Worm (Caenorhabditis elegans): ENCODE data around the gene C14A4.13.

Gene C14A4.13

DNA sequence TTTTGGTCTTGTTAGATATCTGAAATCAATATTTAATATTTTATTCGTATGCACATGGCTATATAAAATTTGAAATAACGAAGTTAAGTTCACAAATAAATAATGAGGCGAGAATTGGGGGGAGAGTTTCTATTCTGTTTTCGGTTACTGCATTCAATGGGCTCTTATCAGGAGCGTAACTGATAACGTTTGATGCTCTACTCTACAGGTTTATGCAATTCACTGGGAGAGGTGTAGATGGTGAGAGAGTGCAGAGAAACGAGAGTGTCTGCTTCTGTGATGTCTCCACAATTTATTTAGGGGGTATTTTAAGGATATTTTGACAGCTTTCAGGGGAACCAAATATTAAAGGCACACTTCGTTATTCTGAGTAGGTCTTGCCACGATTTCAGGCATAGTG, 23.5 kb upstream of the C14A4.13 start, which contains the start of gene C14A4.6:
Gene C14A4.6, minus strand, starts transcription at position 19 of the 400 bp plus-strand sequence.
- TF ChIP-seq snpc-4 (tag; optimal IDR thresholded peaks at IDR 0.05) (no peak), hlh-1 (tag; optimal IDR thresholded peaks at IDR 0.05) (no peak), unc-62 (GFP tag; optimal IDR thresholded peaks at IDR 0.05) (no peak), pha-4 (tag; optimal IDR thresholded peaks at IDR 0.05) (no peak), lsy-2 (tag; optimal IDR thresholded peaks at IDR 0.05) (no peak), flh-1 (GFP tag; optimal IDR thresholded peaks at IDR 0.05) (no peak), nhr-28 (tag; optimal IDR thresholded peaks at IDR 0.05) (no peak), cnd-1 (tag; optimal IDR thresholded peaks at IDR 0.05) (no peak), nhr-2 (tag; optimal IDR thresholded peaks at IDR 0.05) (no peak), unc-120 (tag; optimal IDR thresholded peaks at IDR 0.05; ENCODE audit: poor library complexity, severe bottlenecking) (no peak), lin-32 (GFP tag; optimal IDR thresholded peaks at IDR 0.05) (no peak), ztf-11 (tag; optimal IDR thresholded peaks at IDR 0.05) (no peak)

DNA sequence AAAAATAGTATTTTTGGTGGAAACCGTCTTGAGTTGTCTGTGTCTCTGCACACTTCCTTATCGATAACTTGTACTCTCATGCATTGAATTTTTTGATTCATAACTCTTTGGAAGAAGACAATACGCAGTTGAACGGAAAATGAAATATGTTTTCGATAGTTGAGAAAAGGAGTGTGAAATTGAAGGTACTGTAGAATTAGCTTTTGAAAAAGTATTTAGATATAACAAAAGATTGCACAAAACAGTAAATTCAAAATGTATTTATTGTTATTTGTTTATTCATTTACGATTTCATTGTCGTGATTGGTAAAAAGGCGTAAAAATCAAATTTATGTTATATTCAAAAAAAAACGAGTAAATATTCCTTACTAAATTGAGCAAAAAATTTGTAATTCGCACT, 21.8 kb upstream of the C14A4.13 start, which contains the start of gene C14A4.7:
Gene C14A4.7, minus strand, starts transcription at position 101 of the 400 bp plus-strand sequence.
- TF ChIP-seq snpc-4 (tag; optimal IDR thresholded peaks at IDR 0.05) = no peak
- no peak for TF ChIP-seq M03D4.4 (tag; optimal IDR thresholded peaks at IDR 0.05)
- no peak for TF ChIP-seq sem-2 (GFP tag; optimal IDR thresholded peaks at IDR 0.05)
- no peak for TF ChIP-seq ztf-11 (tag; optimal IDR thresholded peaks at IDR 0.05)

DNA sequence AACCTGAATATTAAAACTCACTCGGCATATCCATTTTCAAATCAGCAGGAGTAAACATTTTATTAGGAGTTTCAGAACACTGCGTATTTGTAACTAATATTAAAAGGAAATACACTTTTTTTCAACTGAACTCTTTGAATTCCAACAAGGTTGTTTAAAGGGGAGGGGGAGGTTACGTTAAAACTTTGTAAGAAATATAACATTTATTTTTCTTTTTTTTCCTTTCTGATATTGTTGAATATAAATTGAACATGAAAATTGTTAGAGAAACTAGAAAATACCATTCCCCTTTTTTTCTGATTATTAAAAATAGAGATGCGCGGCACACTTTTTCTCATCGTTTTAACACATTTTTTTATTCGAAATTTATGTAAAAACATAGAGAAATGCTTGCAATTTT, 20.2 kb upstream of the C14A4.13 start, which contains the start of gene C14A4.8:
Gene C14A4.8, minus strand, starts transcription at position 101 of the 400 bp plus-strand sequence.
- TF ChIP-seq lsy-2 (tag; optimal IDR thresholded peaks at IDR 0.05) = no peak
- TF ChIP-seq tbx-8 (GFP tag; optimal IDR thresholded peaks at IDR 0.05) = no peak
- no peak for TF ChIP-seq lin-13 (tag; optimal IDR thresholded peaks at IDR 0.05)
- no peak for TF ChIP-seq nhr-76 (tag; optimal IDR thresholded peaks at IDR 0.05)
- TF ChIP-seq zip-8 (tag; optimal IDR thresholded peaks at IDR 0.05) = no peak
- no peak for TF ChIP-seq nhr-2 (tag; optimal IDR thresholded peaks at IDR 0.05)
- no peak for TF ChIP-seq unc-120 (tag; optimal IDR thresholded peaks at IDR 0.05; ENCODE audit: poor library complexity, severe bottlenecking)
- no peak for TF ChIP-seq mep-1 (tag; optimal IDR thresholded peaks at IDR 0.05)
- no peak for TF ChIP-seq mls-2 (tag; optimal IDR thresholded peaks at IDR 0.05)
- no peak for TF ChIP-seq flh-1 (GFP tag; optimal IDR thresholded peaks at IDR 0.05)
- no peak for TF ChIP-seq bed-3 (GFP tag; optimal IDR thresholded peaks at IDR 0.05)
- TF ChIP-seq lin-32 (GFP tag; optimal IDR thresholded peaks at IDR 0.05) = no peak
- no peak for TF ChIP-seq ceh-39 (tag; optimal IDR thresholded peaks at IDR 0.05)
- no peak for TF ChIP-seq blmp-1 (tag; optimal IDR thresholded peaks at IDR 0.05)
- no peak for TF ChIP-seq nhr-237 (tag; optimal IDR thresholded peaks at IDR 0.05)
- no peak for TF ChIP-seq mab-5 (tag; optimal IDR thresholded peaks at IDR 0.05)

DNA sequence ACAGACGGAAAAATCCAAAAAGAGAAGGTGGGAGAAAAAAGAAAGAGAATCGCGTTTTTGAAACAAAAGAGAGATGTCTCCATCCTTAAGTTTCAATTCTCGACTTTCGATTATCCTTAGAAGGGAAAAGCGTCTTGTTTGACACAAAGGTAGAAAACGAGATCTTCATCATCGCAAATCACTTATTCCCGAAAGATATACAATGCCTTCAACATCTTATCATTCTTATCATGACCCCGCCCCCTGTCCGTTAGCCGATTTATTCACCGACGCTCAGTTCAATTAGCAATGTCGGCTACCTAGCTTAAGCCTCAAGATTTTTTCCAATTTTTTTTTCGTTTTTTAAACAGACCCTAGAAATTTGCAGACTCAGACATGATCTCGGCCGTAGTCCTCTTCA, 19.3 kb upstream of the C14A4.13 start, which contains the start of gene C14A4.9:
Gene C14A4.9, plus strand, starts transcription at position 368 of the 400 bp plus-strand sequence.
- no peak for TF ChIP-seq bed-3 (GFP tag; optimal IDR thresholded peaks at IDR 0.05)
- TF ChIP-seq elt-3 (tag; optimal IDR thresholded peaks at IDR 0.05) = peak; percentile 79

DNA sequence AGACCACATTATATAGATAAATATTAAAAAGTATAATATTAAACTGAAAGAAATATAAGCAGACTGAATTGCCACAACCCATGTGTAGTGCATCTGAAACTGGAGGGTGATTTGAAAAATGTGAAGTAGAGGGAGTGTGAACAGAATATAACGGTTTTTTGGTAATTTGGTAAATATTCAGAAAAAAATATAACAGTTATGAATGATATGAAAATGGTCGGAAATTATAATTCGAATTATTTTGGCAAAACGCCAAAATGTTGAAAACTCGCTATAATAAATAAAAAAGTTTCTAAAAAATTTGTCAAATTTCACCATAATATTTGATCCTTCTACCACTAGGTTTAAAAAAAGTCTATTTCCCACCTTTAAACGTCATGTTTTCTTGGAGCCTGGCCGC, 16.1 kb upstream of the C14A4.13 start, which contains the start of gene srv-2:
Gene srv-2, minus strand, starts transcription at position 101 of the 400 bp plus-strand sequence.
- no peak for TF ChIP-seq nhr-2 (tag; optimal IDR thresholded peaks at IDR 0.05)
- no peak for TF ChIP-seq hlh-1 (tag; optimal IDR thresholded peaks at IDR 0.05)
- TF ChIP-seq nhr-237 (tag; optimal IDR thresholded peaks at IDR 0.05) = no peak
- TF ChIP-seq ceh-83 (GFP tag; optimal IDR thresholded peaks at IDR 0.05) = no peak
- TF ChIP-seq blmp-1 (tag; optimal IDR thresholded peaks at IDR 0.05) = no peak
- no peak for TF ChIP-seq lsy-2 (tag; optimal IDR thresholded peaks at IDR 0.05)

DNA sequence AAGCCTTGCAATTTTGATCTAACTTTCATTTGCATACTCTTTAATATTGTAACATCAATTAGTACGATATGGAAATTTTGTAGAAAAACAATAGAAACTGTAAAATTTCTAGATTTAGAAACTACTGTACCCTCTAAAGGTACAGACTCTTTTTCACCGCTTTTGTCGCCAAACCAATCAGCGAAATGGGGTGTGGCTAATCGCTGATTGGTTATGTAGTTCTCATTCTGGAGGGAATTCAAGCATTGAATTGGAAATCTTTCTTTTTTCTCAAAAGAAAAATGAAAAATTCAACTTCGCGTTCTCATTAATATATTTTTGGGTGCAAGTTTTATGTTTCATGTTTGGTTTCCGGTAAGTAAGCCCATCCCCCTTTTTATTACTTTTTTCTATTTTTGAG, 14.7 kb upstream of the C14A4.13 start:
- TF ChIP-seq ceh-39 (tag; optimal IDR thresholded peaks at IDR 0.05) (no peak), ham-2 (GFP tag; optimal IDR thresholded peaks at IDR 0.05) (no peak), bed-3 (GFP tag; optimal IDR thresholded peaks at IDR 0.05) (no peak), mab-5 (tag; optimal IDR thresholded peaks at IDR 0.05) (no peak), M03D4.4 (tag; optimal IDR thresholded peaks at IDR 0.05) (no peak), ztf-11 (tag; optimal IDR thresholded peaks at IDR 0.05) (no peak), lin-32 (GFP tag; optimal IDR thresholded peaks at IDR 0.05) (no peak), nhr-76 (tag; optimal IDR thresholded peaks at IDR 0.05) (no peak), nhr-28 (tag; optimal IDR thresholded peaks at IDR 0.05) (no peak), ces-1 (GFP tag; optimal IDR thresholded peaks at IDR 0.05) (no peak), sem-2 (GFP tag; optimal IDR thresholded peaks at IDR 0.05) (no peak), nhr-2 (tag; optimal IDR thresholded peaks at IDR 0.05) (no peak), ceh-83 (GFP tag; optimal IDR thresholded peaks at IDR 0.05) (no peak), zip-8 (tag; optimal IDR thresholded peaks at IDR 0.05) (no peak)

Data from whole organism, mixed stage, embryonic.